Worm (Caenorhabditis elegans) whole organism, L1 larva: ENCODE measurements around the gene srh-67.

Experiments
- C04F5.9 ChIP-seq: sonication (generic microtip); optimal IDR thresholded peaks from 2 replicates; lab custom pipeline; 2016; ENCODE audit warnings: missing genetic modification characterization, missing compliant biosample characterization
- C34B4.2 ChIP-seq: sonication (generic microtip); optimal IDR thresholded peaks from 2 replicates; lab custom pipeline; 2017; ENCODE audit warnings: mild to moderate bottlenecking, missing genetic modification characterization, missing compliant biosample characterization
- alr-1 ChIP-seq: fragments of 200-800 bp; sonication (Bioruptor generic); optimal IDR thresholded peaks from 2 replicates; lab custom pipeline; 2018; ENCODE audit warnings: borderline replicate concordance, mild to moderate bottlenecking, missing genetic modification characterization, missing compliant biosample characterization
- blmp-1 ChIP-seq: fragments of 150-350 bp; optimal IDR thresholded peaks from 2 replicates; lab custom pipeline; 2014; ENCODE audit warnings: missing biosample characterization, missing genetic modification characterization
- ceh-8 ChIP-seq: fragments of 200-800 bp; sonication (Bioruptor generic); optimal IDR thresholded peaks from 2 replicates; lab custom pipeline; 2018; ENCODE audit warnings: mild to moderate bottlenecking, missing genetic modification characterization, moderate library complexity, missing compliant biosample characterization
- dsc-1 ChIP-seq: sonication (generic microtip); optimal IDR thresholded peaks from 2 replicates; lab custom pipeline; 2016; ENCODE audit warnings: mild to moderate bottlenecking, missing genetic modification characterization, missing compliant biosample characterization
- efl-1 ChIP-seq, 4 experiments: fragments of 150-350 bp; optimal IDR thresholded peaks in 3 of 4; peaks in 1 of 4; 1 replicate in 1 of 4; 2 replicates in 3 of 4; lab custom pipeline; 2014; ENCODE audit warnings: missing biosample characterization in 2 of 4, missing genetic modification characterization in 2 of 4, missing genetic modification reagents in 2 of 4
- efl-3 ChIP-seq: fragments of 200-800 bp; sonication (Bioruptor generic); optimal IDR thresholded peaks from 2 replicates; lab custom pipeline; 2018; ENCODE audit warnings: mild to moderate bottlenecking, missing genetic modification characterization, missing compliant biosample characterization
- egl-27 ChIP-seq, 2 experiments: fragments of 150-350 bp in 1 of 2; sonication (generic microtip); optimal IDR thresholded peaks; 3 replicates each; lab custom pipeline; 2017 to 2018; ENCODE audit warnings: missing biosample characterization in 2 of 2, missing genetic modification characterization in 2 of 2, missing genetic modification reagents in 2 of 2
- ets-5 ChIP-seq: fragments of 200-800 bp; sonication (Bioruptor generic); IDR thresholded peaks from 2 replicates; pipeline ENCODE4 v1.3.6; 2022; ENCODE audit warnings: missing genetic modification characterization, missing compliant biosample characterization
- fkh-4 ChIP-seq: sonication (generic microtip); optimal IDR thresholded peaks from 2 replicates; lab custom pipeline; 2016; ENCODE audit warnings: missing compliant biosample characterization, missing genetic modification characterization, borderline replicate concordance
- fkh-8 ChIP-seq: sonication (generic microtip); optimal IDR thresholded peaks from 2 replicates; lab custom pipeline; 2016; ENCODE audit warnings: mild to moderate bottlenecking, missing genetic modification characterization, missing compliant biosample characterization
- grh-1 ChIP-seq: fragments of 200-800 bp; sonication (Bioruptor generic); IDR thresholded peaks from 2 replicates; pipeline ENCODE4 v1.3.6; 2022; ENCODE audit warnings: missing genetic modification reagents, missing genetic modification characterization, missing compliant biosample characterization
- hlh-4 ChIP-seq: sonication (generic microtip); optimal IDR thresholded peaks from 2 replicates; lab custom pipeline; 2016; ENCODE audit warnings: mild to moderate bottlenecking, missing genetic modification characterization, missing compliant biosample characterization
- isw-1 ChIP-seq: fragments of 200-800 bp; sonication (Bioruptor generic); IDR thresholded peaks from 2 replicates; pipeline ENCODE4 v1.3.6; 2022; ENCODE audit warnings: missing genetic modification characterization, missing compliant biosample characterization
- lin-14 ChIP-seq: fragments of 200-800 bp; sonication (Bioruptor generic); optimal IDR thresholded peaks from 2 replicates; lab custom pipeline; 2018; ENCODE audit warnings: mild to moderate bottlenecking, missing genetic modification characterization, moderate library complexity, missing compliant biosample characterization
- mdl-1 ChIP-seq, 2 experiments: fragments of 150-350 bp; optimal IDR thresholded peaks; 2 replicates each; lab custom pipeline; 2014 to 2017; ENCODE audit warnings: missing biosample characterization in 2 of 2, missing genetic modification characterization in 2 of 2, inconsistent platforms in 1 of 2
- nhr-19 ChIP-seq: fragments of 200-800 bp; sonication (Bioruptor generic); conservative IDR thresholded peaks from 2 replicates; pipeline ENCODE4 v1.3.6; 2022; ENCODE audit warnings: missing genetic modification characterization, missing compliant biosample characterization
- nhr-20 ChIP-seq: sonication (generic microtip); optimal IDR thresholded peaks from 2 replicates; lab custom pipeline; 2016; ENCODE audit warnings: mild to moderate bottlenecking, missing genetic modification characterization, missing compliant biosample characterization
- nhr-76 ChIP-seq: sonication (generic microtip); optimal IDR thresholded peaks from 2 replicates; lab custom pipeline; 2017; ENCODE audit warnings: missing biosample characterization, missing genetic modification characterization
- nhr-77 ChIP-seq: fragments of 150-350 bp; optimal IDR thresholded peaks from 2 replicates; lab custom pipeline; 2014; ENCODE audit warnings: missing biosample characterization, missing genetic modification characterization
- nhr-84 ChIP-seq: sonication (generic microtip); optimal IDR thresholded peaks from 2 replicates; lab custom pipeline; 2017; ENCODE audit warnings: missing biosample characterization, missing genetic modification characterization
- nhr-85 ChIP-seq: sonication (generic microtip); peaks from one replicate; lab custom pipeline; 2016; ENCODE audit warnings: missing genetic modification characterization, inconsistent platforms, missing compliant biosample characterization
- nhr-90 ChIP-seq: sonication (generic microtip); optimal IDR thresholded peaks from 2 replicates; lab custom pipeline; 2016; ENCODE audit warnings: mild to moderate bottlenecking, missing genetic modification characterization, missing compliant biosample characterization; ENCODE audit not compliant: poor library complexity
- pax-3 ChIP-seq: fragments of 200-800 bp; sonication (Bioruptor generic); optimal IDR thresholded peaks from 2 replicates; lab custom pipeline; 2018; ENCODE audit warnings: mild to moderate bottlenecking, missing genetic modification characterization, moderate library complexity, missing compliant biosample characterization
- rnt-1 ChIP-seq: sonication (generic microtip); optimal IDR thresholded peaks from 2 replicates; lab custom pipeline; 2016; ENCODE audit warnings: mild to moderate bottlenecking, missing genetic modification characterization, moderate library complexity, missing compliant biosample characterization
- sox-4 ChIP-seq: sonication (generic microtip); optimal IDR thresholded peaks from 2 replicates; lab custom pipeline; 2016; ENCODE audit warnings: missing genetic modification characterization, missing compliant biosample characterization
- sup-37 ChIP-seq: fragments of 200-800 bp; sonication (Bioruptor generic); optimal IDR thresholded peaks from 2 replicates; lab custom pipeline; 2018; ENCODE audit warnings: mild to moderate bottlenecking, missing genetic modification characterization, missing compliant biosample characterization
- unc-98 ChIP-seq: fragments of 200-800 bp; sonication (Bioruptor generic); IDR thresholded peaks from 2 replicates; pipeline ENCODE4 v1.3.6; 2022; ENCODE audit warnings: missing genetic modification characterization, missing compliant biosample characterization
- ztf-11 ChIP-seq, 2 experiments: sonication (generic microtip); optimal IDR thresholded peaks; 2 replicates each; lab custom pipeline; 2016 to 2017; ENCODE audit warnings: missing genetic modification characterization in 2 of 2, missing biosample characterization in 1 of 2, missing compliant biosample characterization in 1 of 2

The srh-67 gene

ce11 chrII:12471138-12471855 is 37.5 kb upstream of the srh-67 start, which contains the start of the genes F15A4.5 and phat-8:
TSS of gene F15A4.5 (minus strand) at chrII:12471238.
TSS of gene phat-8 (plus strand) at chrII:12471805.
- TF ChIP-seq efl-1 (optimal IDR thresholded peaks at IDR 0.05; lab: Kevin White, UChicago) (no peak), efl-1 (GFP tag; optimal IDR thresholded peaks at IDR 0.05 in 1 of 2; lab: Kevin White, UChicago) (peak in 1 of 2 experiments; percentile 58), ceh-8 (no peak)

- no peak for TF ChIP-seq efl-1 (optimal IDR thresholded peaks at IDR 0.05; lab: Kevin White, UChicago)
- peak in 1 of 2 experiments; percentile 48 for TF ChIP-seq efl-1 (GFP tag; optimal IDR thresholded peaks at IDR 0.05 in 1 of 2; lab: Kevin White, UChicago)
- no peak for TF ChIP-seq nhr-76 (tag; lab: Kevin White, UChicago)
Observed at ce11 chrII:12473406-12473805, 35.3 kb upstream of the srh-67 start, which contains the start of gene srg-17. TSS of gene srg-17 (plus strand) at chrII:12473706.

- TF ChIP-seq ztf-11 (tag; optimal IDR thresholded peaks at IDR 0.05; lab: Kevin White, UChicago): no peak
- TF ChIP-seq nhr-90: no peak
- TF ChIP-seq egl-27 (tag; optimal IDR thresholded peaks at IDR 0.05; lab: Kevin White, UChicago): no peak
- no peak for TF ChIP-seq lin-14 (GFP tag; lab: Kevin White, UChicago)
- no peak for TF ChIP-seq rnt-1
Observed at ce11 chrII:12480811-12481210, 27.9 kb upstream of the srh-67 start, which contains the start of gene arrd-9. TSS of gene arrd-9 (minus strand) at chrII:12480911.

- TF ChIP-seq nhr-19 (GFP tag; lab: Robert Waterston, UW): no peak
- TF ChIP-seq efl-1 (optimal IDR thresholded peaks at IDR 0.05; lab: Kevin White, UChicago): no peak
- peak in 1 of 2 experiments; percentile 91 for TF ChIP-seq efl-1 (GFP tag; optimal IDR thresholded peaks at IDR 0.05 in 1 of 2; lab: Kevin White, UChicago)
- no peak for TF ChIP-seq grh-1 (GFP tag; lab: Robert Waterston, UW)
Observed at ce11 chrII:12481645-12482044, 27.1 kb upstream of the srh-67 start.

- no peak for TF ChIP-seq ets-5 (GFP tag; lab: Robert Waterston, UW)
- no peak for TF ChIP-seq blmp-1 (tag; lab: Kevin White, UChicago)
- TF ChIP-seq C34B4.2 (tag; lab: Kevin White, UChicago): no peak
- TF ChIP-seq fkh-8 (tag; lab: Kevin White, UChicago): no peak
- no peak for TF ChIP-seq efl-3 (GFP tag; lab: Kevin White, UChicago)
- no peak for TF ChIP-seq sup-37 (GFP tag; lab: Kevin White, UChicago)
- TF ChIP-seq unc-98 (GFP tag; lab: Robert Waterston, UW): no peak
- no peak for TF ChIP-seq mdl-1 (tag; optimal IDR thresholded peaks at IDR 0.05; lab: Kevin White, UChicago)
- TF ChIP-seq C04F5.9: no peak
- no peak for TF ChIP-seq isw-1 (GFP tag; lab: Robert Waterston, UW)
- TF ChIP-seq nhr-84 (tag; lab: Kevin White, UChicago): no peak
- TF ChIP-seq, all 84 proteins: peak for 0
Observed at ce11 chrII:12482622-12483021, 26.1 kb upstream of the srh-67 start, which contains the start of gene fbxb-102. TSS of gene fbxb-102 (plus strand) at chrII:12482922.

- TF ChIP-seq nhr-20 (no peak), ceh-8 (no peak), hlh-4 (tag; lab: Kevin White, UChicago) (no peak), alr-1 (tag; lab: Kevin White, UChicago) (no peak), nhr-76 (tag; lab: Kevin White, UChicago) (no peak), fkh-4 (tag; lab: Kevin White, UChicago) (no peak), nhr-85 (tag; lab: Kevin White, UChicago) (peak; percentile 29)
- TF ChIP-seq, all 84 proteins: peak for 1
Observed at ce11 chrII:12485060-12485459, 23.7 kb upstream of the srh-67 start, which contains the start of gene F15A4.10. TSS of gene F15A4.10 (minus strand) at chrII:12485160.

ce11 chrII:12488810-12489209 is 19.9 kb upstream of the srh-67 start:
- TF ChIP-seq nhr-85 (tag; lab: Kevin White, UChicago) (no peak), nhr-20 (no peak), sox-4 (peak; percentile 52), nhr-77 (tag; lab: Kevin White, UChicago) (no peak), dsc-1 (tag; lab: Kevin White, UChicago) (peak; percentile 90), fkh-8 (tag; lab: Kevin White, UChicago) (peak; percentile 77), pax-3 (tag; lab: Kevin White, UChicago) (peak; percentile 60)
- TF ChIP-seq, all 84 proteins: peak for 4
